Worm (Caenorhabditis elegans) whole organism, L4/young adult: Measurements from ENCODE around the gene slcr-46.2.

Experiments
- W03F9.2 ChIP-seq: fragments of 150-350 bp; optimal IDR thresholded peaks from 2 replicates; lab custom pipeline; 2014; ENCODE audit warnings: missing biosample characterization, missing genetic modification characterization
- dao-5 ChIP-seq: sonication (generic microtip); optimal IDR thresholded peaks from 2 replicates; lab custom pipeline; 2016; ENCODE audit warnings: missing genotype, missing genetic modification characterization, moderate library complexity, missing compliant biosample characterization
- him-1 ChIP-seq: sonication (generic microtip); optimal IDR thresholded peaks from 2 replicates; lab custom pipeline; 2016; ENCODE audit warnings: missing genotype, missing genetic modification reagents, missing genetic modification characterization, missing compliant biosample characterization

slcr-46.2 gene

ce11 chrV:19390029-19390428 lies at the start of gene slcr-46.2:
slcr-46.2 (minus strand) TSS chrV:19390129.
- no peak for TF ChIP-seq him-1
- TF ChIP-seq dao-5 (tag; lab: Kevin White, UChicago), result no peak
- no peak for TF ChIP-seq W03F9.2 (tag; lab: Kevin White, UChicago)

ce11 chrV:19436307-19436706 lies 46.4 kb upstream of the slcr-46.2 start, which contains the start of gene C25F9.14:
C25F9.14 (plus strand) TSS chrV:19436484.
- TF ChIP-seq him-1 (no peak), W03F9.2 (tag; lab: Kevin White, UChicago) (no peak), dao-5 (tag; lab: Kevin White, UChicago) (no peak)

DNA sequence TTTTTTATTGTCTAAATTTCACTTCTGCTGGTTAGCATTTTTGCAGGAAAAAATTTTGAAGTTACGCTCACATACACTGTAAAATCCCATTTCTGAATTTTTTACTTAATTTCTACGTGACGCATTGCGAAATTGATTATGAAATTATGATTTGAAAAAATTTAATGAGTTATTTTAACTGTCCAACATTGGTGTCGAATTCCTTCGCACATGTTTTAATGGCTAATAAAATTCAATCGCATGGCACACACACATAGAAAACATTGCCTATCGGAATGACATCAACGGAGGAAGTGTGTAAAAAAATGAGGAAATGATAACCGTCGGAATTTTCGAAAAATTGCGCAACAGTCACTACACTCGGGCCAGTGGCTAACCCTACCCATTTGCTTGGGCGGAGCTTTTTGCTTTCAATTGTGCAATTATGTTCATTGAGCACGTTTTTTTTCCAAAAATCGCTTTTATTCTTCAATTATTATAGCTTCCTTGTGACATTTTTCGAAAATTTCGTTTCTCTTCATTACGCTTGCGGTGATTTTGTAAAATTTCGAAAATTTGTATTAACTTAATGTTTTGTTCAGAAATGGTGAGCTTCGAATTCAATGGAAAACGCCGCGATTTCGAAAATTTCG lies 44.0 kb upstream of the slcr-46.2 start, which contains the start of gene C25F9.16:
Gene C25F9.16, plus strand, starts transcription at position 582 of the 632 bp plus-strand sequence.
- no peak for TF ChIP-seq him-1
- TF ChIP-seq dao-5 (tag; lab: Kevin White, UChicago), result no peak
- no peak for TF ChIP-seq W03F9.2 (tag; lab: Kevin White, UChicago)

DNA sequence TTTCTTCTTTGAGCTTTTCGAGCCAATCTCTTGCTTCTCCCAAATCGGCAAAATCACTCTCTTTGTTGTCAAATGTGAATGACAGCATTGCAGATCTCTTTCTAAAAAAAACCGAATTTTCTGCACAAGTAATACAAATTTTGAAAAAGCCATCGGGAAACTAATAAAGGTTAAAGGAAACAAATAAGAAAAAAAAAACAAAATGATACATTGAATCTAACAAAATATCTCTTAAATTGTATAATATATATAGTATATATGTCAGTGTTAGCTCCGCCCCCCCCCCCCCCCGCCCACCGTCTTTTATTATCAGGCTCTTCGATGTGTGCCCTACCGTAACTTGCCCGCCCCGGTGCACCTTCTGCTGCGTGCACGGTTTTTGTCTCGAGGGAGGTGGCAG lies 43.0 kb upstream of the slcr-46.2 start, which contains the start of gene C25F9.11:
Gene C25F9.11, minus strand, starts transcription at position 101 of the 400 bp plus-strand sequence.
- TF ChIP-seq W03F9.2 (tag; lab: Kevin White, UChicago), result no peak
- no peak for TF ChIP-seq him-1
- TF ChIP-seq dao-5 (tag; lab: Kevin White, UChicago), result no peak

DNA sequence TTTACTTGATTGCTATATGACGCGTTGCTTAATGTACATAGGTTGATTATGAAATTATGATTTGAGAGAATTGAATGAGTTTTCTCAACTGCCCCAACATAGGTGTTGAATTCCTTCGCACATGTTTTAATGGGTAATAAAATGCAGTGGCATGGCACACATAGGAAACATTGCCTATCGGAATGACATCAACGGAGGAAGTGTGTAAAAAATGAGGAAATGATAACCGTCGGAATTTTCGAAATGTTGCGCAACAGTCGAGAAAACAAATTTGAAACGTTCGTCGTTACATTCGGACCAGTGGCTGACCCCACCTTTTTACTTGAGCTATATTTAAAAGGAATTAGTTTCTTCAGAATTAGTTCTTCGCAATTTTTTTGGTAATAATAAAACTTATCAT lies 42.1 kb upstream of the slcr-46.2 start:
- TF ChIP-seq him-1 (no peak), W03F9.2 (tag; lab: Kevin White, UChicago) (no peak), dao-5 (tag; lab: Kevin White, UChicago) (no peak)

- no peak for TF ChIP-seq dao-5 (tag; lab: Kevin White, UChicago)
- no peak for TF ChIP-seq him-1
- TF ChIP-seq W03F9.2 (tag; lab: Kevin White, UChicago), result no peak
Measured at ce11 chrV:19431036-19431435, 41.1 kb upstream of the slcr-46.2 start, which contains the start of gene srw-85. srw-85 (minus strand) TSS chrV:19431136.

DNA sequence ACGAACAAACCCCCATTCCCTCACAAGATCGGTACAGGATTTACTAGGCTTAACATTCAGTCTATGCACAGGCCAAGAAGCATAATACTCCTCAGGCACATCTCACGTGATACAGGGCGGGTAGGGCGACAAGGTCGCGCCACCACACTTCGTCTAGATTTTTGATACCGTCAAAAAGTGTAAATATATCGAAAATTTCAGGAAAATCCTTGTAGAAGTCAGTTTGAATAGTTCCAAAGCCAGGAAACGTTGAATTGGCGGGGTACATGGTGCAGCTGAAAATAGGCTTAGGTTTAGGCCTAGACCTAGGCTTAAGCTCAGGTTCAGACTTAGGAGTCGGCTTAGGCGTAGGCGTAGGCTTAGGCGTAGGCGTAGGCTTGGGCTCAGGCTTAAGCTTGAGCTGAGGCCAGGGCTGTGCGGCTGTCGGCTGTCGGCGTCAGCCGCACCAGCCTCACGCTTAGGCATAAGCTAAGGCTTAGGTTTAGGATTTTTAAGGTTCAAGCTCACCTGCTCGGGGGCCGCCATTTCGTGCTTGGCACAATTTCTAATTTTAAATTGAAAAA lies 40.5 kb upstream of the slcr-46.2 start:
- no peak for TF ChIP-seq him-1
- no peak for TF ChIP-seq dao-5 (tag; lab: Kevin White, UChicago)
- TF ChIP-seq W03F9.2 (tag; lab: Kevin White, UChicago), result no peak

DNA sequence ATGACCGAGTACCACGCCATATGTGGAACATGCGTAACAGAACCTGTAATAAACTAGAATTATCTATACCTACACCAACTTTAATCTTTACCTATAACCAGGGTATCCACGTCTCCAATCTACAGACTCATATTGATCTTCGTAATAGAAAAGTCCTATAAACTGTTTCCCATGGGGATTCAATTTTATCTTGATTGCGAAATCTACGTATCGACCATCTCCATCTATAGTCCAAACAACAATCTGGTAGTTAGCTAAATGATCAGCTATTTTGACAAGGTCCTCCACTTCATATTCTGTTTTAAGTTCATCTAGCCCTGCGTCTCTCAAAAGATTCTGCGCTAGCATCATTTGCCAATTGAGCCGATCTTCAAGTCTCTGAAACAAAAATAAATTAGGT lies 39.7 kb upstream of the slcr-46.2 start:
- TF ChIP-seq him-1, result no peak
- no peak for TF ChIP-seq dao-5 (tag; lab: Kevin White, UChicago)

- no peak for TF ChIP-seq W03F9.2 (tag; lab: Kevin White, UChicago)
- no peak for TF ChIP-seq dao-5 (tag; lab: Kevin White, UChicago)
- TF ChIP-seq him-1, result no peak
Measured at ce11 chrV:19428936-19429335, 39.0 kb upstream of the slcr-46.2 start.

ce11 chrV:19428097-19428496 lies 38.2 kb upstream of the slcr-46.2 start:
- TF ChIP-seq him-1, result no peak

ce11 chrV:19421131-19421530 lies 31.2 kb upstream of the slcr-46.2 start, which contains the start of gene C25F9.2:
C25F9.2 (plus strand) TSS chrV:19421471.
- TF ChIP-seq him-1 (no peak), W03F9.2 (tag; lab: Kevin White, UChicago) (no peak)

ce11 chrV:19417836-19418235 lies 27.9 kb upstream of the slcr-46.2 start, which contains the start of gene C25F9.15:
C25F9.15 (plus strand) TSS chrV:19418136.
- TF ChIP-seq him-1 (no peak), W03F9.2 (tag; lab: Kevin White, UChicago) (no peak), dao-5 (tag; lab: Kevin White, UChicago) (no peak)

ce11 chrV:19416475-19416874 lies 26.5 kb upstream of the slcr-46.2 start, which contains the start of the genes C25F9.4 and C25F9.9:
C25F9.4 (minus strand) TSS chrV:19416575.
C25F9.9 (plus strand) TSS chrV:19416611.
- TF ChIP-seq him-1, result no peak

ce11 chrV:19410663-19411062 lies 20.7 kb upstream of the slcr-46.2 start, which contains the start of gene C25F9.5:
C25F9.5 (minus strand) TSS chrV:19410857.
- TF ChIP-seq him-1 (no peak), dao-5 (tag; lab: Kevin White, UChicago) (no peak), W03F9.2 (tag; lab: Kevin White, UChicago) (no peak)
